Fruit fly (Drosophila melanogaster) S2 (cell line): ENCODE results near the gene CG32944.

ENCODE experiments used
- CG8478 ChIP-seq: fragments of >200 bp; optimal IDR thresholded peaks from 2 replicates; lab custom pipeline; 2018
- CTCF ChIP-seq, 2 experiments: fragments of >200 bp; optimal IDR thresholded peaks; 2 replicates each; lab custom pipeline; 2018

The CG32944 gene

dm6 chr3R:4419482-4419881, at the start of gene CG32944:
Gene CG32944 (minus strand): TSS chr3R:4419578.
- TF ChIP-seq CG8478 (lab: Kevin White, UChicago) = no peak
- no peak for TF ChIP-seq CTCF (optimal IDR thresholded peaks at IDR 0.05; lab: Kevin White, UChicago)

dm6 chr3R:4468926-4469325, 49.5 kb upstream of the CG32944 start:
- TF ChIP-seq CTCF (optimal IDR thresholded peaks at IDR 0.05; lab: Kevin White, UChicago) (no peak), CG8478 (lab: Kevin White, UChicago) (no peak)

DNA sequence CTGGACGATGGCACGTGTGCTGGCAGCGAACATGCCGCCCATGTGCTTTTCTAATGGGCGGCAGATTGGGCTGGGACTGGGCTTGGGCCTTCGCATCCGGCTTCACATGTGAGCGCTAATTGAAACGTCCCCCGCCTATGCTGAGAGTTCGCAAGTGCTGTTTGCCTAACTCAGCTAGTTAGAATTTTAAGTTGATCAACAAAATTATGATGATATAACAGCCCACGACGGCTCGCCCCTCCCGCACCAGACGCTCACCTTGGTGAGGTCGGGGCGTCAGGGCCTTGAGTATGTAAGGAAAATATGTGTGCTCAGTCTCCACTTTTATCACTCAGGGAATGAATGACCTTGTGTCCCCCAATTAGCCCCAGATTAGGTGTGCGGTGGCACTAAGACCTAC, 47.5 kb upstream of the CG32944 start:
- TF ChIP-seq CG8478 (lab: Kevin White, UChicago) (no peak), CTCF (optimal IDR thresholded peaks at IDR 0.05; lab: Kevin White, UChicago) (no peak)

DNA sequence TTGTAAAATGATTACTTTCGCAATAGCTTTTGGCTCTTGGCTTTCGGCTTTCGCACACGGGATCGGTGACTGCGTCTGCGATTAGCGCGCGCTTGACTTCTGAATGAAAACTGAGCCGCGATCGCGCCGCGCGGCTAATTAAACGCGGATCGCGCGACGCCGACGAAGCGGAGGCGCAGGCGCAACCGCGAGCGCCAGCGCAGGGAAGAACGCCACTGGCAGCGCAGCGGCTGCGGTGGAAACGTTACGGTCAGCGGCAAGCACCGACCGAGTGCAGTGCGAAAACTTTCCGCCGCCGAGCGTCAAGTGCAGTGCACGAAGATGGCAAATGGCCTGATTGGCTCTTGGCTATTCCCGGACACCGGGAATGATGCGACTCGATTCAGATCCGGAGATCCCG, 43.4 kb upstream of the CG32944 start, which contains the start of gene CG31522:
TSS of gene CG31522 (minus strand) at position 101 of the 400 bp plus-strand sequence.
- TF ChIP-seq CG8478 (lab: Kevin White, UChicago) (no peak), CTCF (optimal IDR thresholded peaks at IDR 0.05; lab: Kevin White, UChicago) (no peak)

DNA sequence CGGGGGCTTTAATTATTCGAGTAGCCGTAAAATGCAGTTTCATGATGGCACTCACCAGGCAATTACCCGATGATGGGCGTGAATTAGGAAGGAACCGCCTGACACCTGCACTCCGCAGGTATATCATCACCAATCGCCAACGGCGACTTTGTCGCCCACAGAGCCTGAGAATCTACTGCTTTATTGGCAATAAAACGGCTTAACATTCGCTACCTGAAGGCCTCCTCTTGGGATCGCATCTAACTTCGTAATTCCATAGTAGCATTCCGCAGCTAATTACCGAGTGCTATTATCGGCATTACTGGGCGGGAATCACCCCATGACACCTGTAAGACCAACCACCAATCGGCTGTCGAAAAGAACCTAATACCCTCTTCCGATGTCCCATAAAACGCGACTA, 38.9 kb upstream of the CG32944 start:
- no peak for TF ChIP-seq CTCF (optimal IDR thresholded peaks at IDR 0.05; lab: Kevin White, UChicago)
- no peak for TF ChIP-seq CG8478 (lab: Kevin White, UChicago)

DNA sequence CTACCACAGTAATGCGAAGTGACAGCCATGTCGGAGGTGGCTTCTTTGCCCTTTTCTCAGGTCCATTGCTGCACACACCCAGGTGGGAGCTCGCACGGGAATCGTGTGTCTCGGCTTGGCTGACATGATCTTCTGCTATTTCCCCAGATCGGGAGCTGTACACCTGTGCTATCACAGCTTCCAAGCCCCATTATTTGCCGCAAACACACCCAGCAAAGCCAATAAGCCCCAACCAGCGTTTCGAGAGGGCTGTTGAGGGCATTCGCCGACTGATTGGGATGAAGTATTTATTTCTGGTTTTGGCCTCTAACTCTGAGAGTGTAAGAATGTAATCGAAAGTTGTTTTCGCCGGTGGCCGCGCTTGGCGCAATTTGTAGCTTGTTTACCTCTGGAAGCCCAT, 38.2 kb upstream of the CG32944 start:
- no peak for TF ChIP-seq CTCF (optimal IDR thresholded peaks at IDR 0.05; lab: Kevin White, UChicago)
- no peak for TF ChIP-seq CG8478 (lab: Kevin White, UChicago)

DNA sequence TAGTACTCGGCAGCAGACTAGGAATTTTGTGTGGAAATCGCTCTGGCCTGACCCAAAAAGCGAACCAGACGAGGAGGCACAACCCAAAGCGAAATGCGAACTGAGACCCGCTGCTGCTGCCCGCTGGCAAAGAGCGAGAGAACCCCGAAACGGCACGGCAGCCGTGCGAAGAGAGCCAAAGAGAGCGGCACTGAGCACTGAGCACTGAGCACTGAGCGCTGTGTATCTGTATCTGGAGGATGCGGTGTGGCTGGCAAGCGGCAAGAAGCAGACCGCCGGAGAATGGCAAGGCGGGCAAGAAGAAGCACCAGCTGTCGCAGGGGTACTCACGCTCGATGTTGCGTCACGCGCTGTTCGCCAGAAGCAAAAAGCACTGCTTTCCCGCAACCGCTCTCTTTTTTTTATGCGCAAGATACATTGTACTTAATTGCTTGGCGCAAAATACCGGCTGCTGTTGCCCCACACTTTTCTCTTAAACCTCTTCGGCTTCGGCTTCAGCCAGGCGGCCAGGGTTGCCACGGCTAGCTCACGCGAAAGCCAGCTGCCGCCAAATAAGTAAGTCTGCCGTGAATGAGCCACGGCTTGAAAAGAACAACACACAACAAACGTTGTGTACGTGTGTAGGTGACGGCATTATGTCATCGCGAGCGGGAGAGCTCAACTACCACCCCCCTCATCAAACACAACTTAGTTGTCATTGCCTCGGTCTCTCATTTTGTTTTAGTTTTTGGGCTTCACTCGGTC, 34.0 kb upstream of the CG32944 start:
- TF ChIP-seq CG8478 (lab: Kevin White, UChicago) (no peak), CTCF (optimal IDR thresholded peaks at IDR 0.05; lab: Kevin White, UChicago) (peak in 1 of 2 experiments; percentile 4)

dm6 chr3R:4452345-4453044, 33.1 kb upstream of the CG32944 start:
- TF ChIP-seq CTCF (optimal IDR thresholded peaks at IDR 0.05; lab: Kevin White, UChicago) (no peak), CG8478 (lab: Kevin White, UChicago) (no peak)

DNA sequence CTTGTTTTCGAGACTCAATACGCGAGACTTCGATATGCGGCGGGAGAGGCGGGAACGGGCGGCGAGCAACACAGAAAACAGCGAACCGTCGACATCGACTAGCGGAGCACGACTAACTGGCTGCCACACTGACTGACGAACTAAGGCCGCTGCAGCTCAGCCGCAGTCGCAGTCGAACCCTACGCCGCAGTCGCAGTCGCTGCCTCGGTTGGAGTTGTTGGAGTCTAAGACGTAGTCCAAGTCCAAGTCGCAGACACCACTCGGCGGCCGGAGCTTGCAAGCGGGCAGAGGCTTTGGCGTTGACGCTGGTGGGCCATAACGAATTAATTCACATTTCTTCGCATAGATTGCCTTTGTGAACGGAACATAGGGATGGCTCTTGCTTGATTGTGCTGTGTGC, 31.3 kb upstream of the CG32944 start:
- TF ChIP-seq CG8478 (lab: Kevin White, UChicago) (no peak), CTCF (optimal IDR thresholded peaks at IDR 0.05; lab: Kevin White, UChicago) (no peak)

DNA sequence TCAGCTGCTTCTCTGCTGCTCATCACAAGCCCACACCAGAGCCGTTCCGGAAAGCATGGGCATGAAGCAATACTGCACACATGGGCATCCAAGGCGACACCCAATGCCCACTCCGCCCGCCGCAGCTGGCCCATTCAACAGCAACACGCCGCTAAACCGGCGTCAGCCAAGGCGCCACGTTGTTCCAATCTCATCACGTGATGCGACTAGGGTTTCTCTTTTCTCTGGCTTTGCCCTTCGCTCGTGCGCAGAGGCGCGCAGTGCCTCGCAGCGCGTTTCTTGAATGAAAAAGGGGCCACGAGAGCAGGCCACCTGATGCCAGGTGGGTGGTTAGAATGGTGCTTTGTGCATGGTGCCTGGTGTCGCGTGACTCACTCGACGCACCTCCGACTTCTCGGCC, 29.9 kb upstream of the CG32944 start:
- TF ChIP-seq CTCF (optimal IDR thresholded peaks at IDR 0.05; lab: Kevin White, UChicago) = no peak
- TF ChIP-seq CG8478 (lab: Kevin White, UChicago) = no peak

DNA sequence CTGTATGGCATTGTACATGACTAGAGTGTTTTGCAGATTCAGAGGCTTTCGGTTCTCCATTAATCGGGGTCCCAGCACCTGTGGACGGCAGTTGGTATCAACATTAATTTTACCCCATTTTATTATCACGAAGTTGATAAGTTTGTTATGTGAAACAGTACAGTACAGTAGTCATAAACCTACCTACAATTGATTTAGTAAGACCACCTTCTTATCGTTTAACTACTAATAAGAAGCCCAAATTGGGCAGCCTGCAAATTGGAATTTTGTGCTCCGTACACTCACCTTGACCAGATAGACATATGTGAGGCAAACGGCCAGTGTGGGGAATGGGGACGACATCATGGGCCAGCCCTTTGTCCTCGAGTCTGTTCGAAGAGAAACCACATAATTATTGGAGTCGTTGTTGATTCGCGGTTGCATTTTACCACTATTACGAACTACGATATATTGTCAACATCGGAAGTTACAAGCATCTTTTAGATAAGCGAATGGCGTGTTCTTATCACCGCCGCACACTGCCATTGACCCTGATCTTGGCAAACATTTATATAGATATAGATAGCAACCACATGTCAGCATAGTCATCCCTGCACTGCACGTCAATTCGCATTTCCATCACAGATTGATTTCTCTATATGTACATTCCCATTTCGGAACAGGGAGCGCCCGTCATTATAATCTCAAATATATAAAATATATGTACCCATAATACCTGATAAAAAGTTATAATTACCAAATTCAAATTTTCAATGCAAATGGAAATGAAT, 27.3 kb upstream of the CG32944 start:
- TF ChIP-seq CG8478 (lab: Kevin White, UChicago) (no peak), CTCF (optimal IDR thresholded peaks at IDR 0.05; lab: Kevin White, UChicago) (no peak)

DNA sequence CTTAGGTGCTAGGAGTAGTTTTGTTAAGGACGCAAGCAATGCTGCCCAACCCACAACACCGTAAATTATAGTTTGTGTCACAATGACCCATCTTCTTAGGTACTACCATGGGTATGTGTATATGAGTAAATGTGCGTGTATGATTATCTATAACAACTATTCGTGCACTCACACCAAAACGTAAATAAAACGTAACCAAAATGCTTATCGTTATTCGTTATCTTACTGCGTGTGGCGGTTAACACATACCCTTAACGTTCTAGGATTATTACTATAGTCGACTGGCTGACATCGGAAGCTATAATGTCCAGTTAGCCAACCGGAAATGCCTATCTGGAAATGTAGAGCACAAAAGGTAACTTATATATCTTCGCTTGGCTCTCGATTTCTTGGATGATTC, 25.7 kb upstream of the CG32944 start:
- no peak for TF ChIP-seq CG8478 (lab: Kevin White, UChicago)
- TF ChIP-seq CTCF (optimal IDR thresholded peaks at IDR 0.05; lab: Kevin White, UChicago) = no peak

- no peak for TF ChIP-seq CG8478 (lab: Kevin White, UChicago)
- no peak for TF ChIP-seq CTCF (optimal IDR thresholded peaks at IDR 0.05; lab: Kevin White, UChicago)
Observed at dm6 chr3R:4437817-4438216, 18.4 kb upstream of the CG32944 start.

- TF ChIP-seq CTCF (optimal IDR thresholded peaks at IDR 0.05; lab: Kevin White, UChicago) (peak; percentile 8 to 9), CG8478 (lab: Kevin White, UChicago) (no peak)
Observed at dm6 chr3R:4437113-4437512, 17.7 kb upstream of the CG32944 start, which contains the start of the genes Lipt2 and CG14650. Gene Lipt2 (minus strand): TSS chr3R:4437329. Gene CG14650 (plus strand): TSS chr3R:4437387.
